Worm (Caenorhabditis elegans) whole organism, mixed stage, embryonic: ENCODE results near the gene ZK355.2.

Source experiments
- bed-3 ChIP-seq: fragments of 200-800 bp; sonication (Bioruptor generic); optimal IDR thresholded peaks from 3 replicates; lab custom pipeline; 2018; ENCODE audit warnings: mild to moderate bottlenecking, missing genetic modification characterization, moderate library complexity, missing compliant biosample characterization
- blmp-1 ChIP-seq: fragments of 150-350 bp; optimal IDR thresholded peaks from 2 replicates; lab custom pipeline; 2014; ENCODE audit warnings: missing biosample characterization, missing genetic modification characterization
- ceh-39 ChIP-seq: fragments of 150-350 bp; optimal IDR thresholded peaks from 2 replicates; lab custom pipeline; 2014; ENCODE audit warnings: missing biosample characterization, missing genetic modification characterization
- ceh-43 ChIP-seq: fragments of 200-800 bp; sonication (Bioruptor generic); optimal IDR thresholded peaks from 2 replicates; lab custom pipeline; 2018; ENCODE audit warnings: mild to moderate bottlenecking, missing genetic modification characterization, moderate library complexity, missing compliant biosample characterization
- ceh-83 ChIP-seq: fragments of 200-800 bp; sonication (Bioruptor generic); optimal IDR thresholded peaks from 2 replicates; lab custom pipeline; 2018; ENCODE audit warnings: mild to moderate bottlenecking, missing genetic modification characterization, missing compliant biosample characterization
- cnd-1 ChIP-seq: fragments of 200-800 bp; sonication (Bioruptor generic); optimal IDR thresholded peaks from 2 replicates; lab custom pipeline; 2018; ENCODE audit warnings: mild to moderate bottlenecking, missing genetic modification characterization, missing compliant biosample characterization
- drap-1 ChIP-seq: fragments of 200-800 bp; sonication (Bioruptor generic); optimal IDR thresholded peaks from 3 replicates; lab custom pipeline; 2018; ENCODE audit warnings: mild to moderate bottlenecking, missing genetic modification characterization, missing compliant biosample characterization
- elt-1 ChIP-seq: sonication (generic microtip); optimal IDR thresholded peaks from 2 replicates; lab custom pipeline; 2017; ENCODE audit warnings: missing genetic modification characterization, mild to moderate bottlenecking, missing compliant biosample characterization, antibody characterized with exemption, moderate library complexity, borderline replicate concordance; ENCODE audit not compliant: insufficient read depth
- elt-3 ChIP-seq: fragments of 150-350 bp; optimal IDR thresholded peaks from 2 replicates; lab custom pipeline; 2014; ENCODE audit warnings: missing biosample characterization, missing genetic modification characterization
- flh-1 ChIP-seq: fragments of 200-800 bp; sonication (Bioruptor generic); optimal IDR thresholded peaks from 2 replicates; lab custom pipeline; 2018; ENCODE audit warnings: mild to moderate bottlenecking, missing genetic modification characterization, moderate library complexity, missing compliant biosample characterization
- ham-2 ChIP-seq: fragments of 200-800 bp; sonication (Bioruptor generic); optimal IDR thresholded peaks from 2 replicates; lab custom pipeline; 2018; ENCODE audit warnings: mild to moderate bottlenecking, missing genetic modification characterization, missing compliant biosample characterization
- hlh-1 ChIP-seq: fragments of 150-350 bp; optimal IDR thresholded peaks from 2 replicates; lab custom pipeline; 2014; ENCODE audit warnings: missing biosample characterization, missing genetic modification reagents, missing genetic modification characterization
- lin-13 ChIP-seq: fragments of 150-350 bp; optimal IDR thresholded peaks from 2 replicates; lab custom pipeline; 2014; ENCODE audit warnings: missing biosample characterization, missing genetic modification characterization
- lin-32 ChIP-seq: fragments of 200-800 bp; sonication (Bioruptor generic); optimal IDR thresholded peaks from 2 replicates; lab custom pipeline; 2018; ENCODE audit warnings: mild to moderate bottlenecking, missing genetic modification characterization, missing compliant biosample characterization
- lsy-2 ChIP-seq: fragments of 150-350 bp; optimal IDR thresholded peaks from 2 replicates; lab custom pipeline; 2014; ENCODE audit warnings: missing biosample characterization, missing genetic modification characterization
- mab-5 ChIP-seq: fragments of 150-350 bp; optimal IDR thresholded peaks from 2 replicates; lab custom pipeline; 2014; ENCODE audit warnings: missing biosample characterization, missing genetic modification characterization
- mep-1 ChIP-seq: fragments of 150-350 bp; optimal IDR thresholded peaks from 2 replicates; lab custom pipeline; 2017; ENCODE audit warnings: missing biosample characterization, missing genetic modification reagents, missing genetic modification characterization, inconsistent platforms
- mls-2 ChIP-seq: sonication (generic microtip); optimal IDR thresholded peaks from 2 replicates; lab custom pipeline; 2016; ENCODE audit warnings: mild to moderate bottlenecking, missing genetic modification characterization, moderate library complexity, missing compliant biosample characterization
- nhr-12 ChIP-seq: fragments of 150-350 bp; optimal IDR thresholded peaks from 2 replicates; lab custom pipeline; 2014; ENCODE audit warnings: missing biosample characterization, missing genetic modification characterization
- nhr-2 ChIP-seq: fragments of 150-350 bp; optimal IDR thresholded peaks from 2 replicates; lab custom pipeline; 2014; ENCODE audit warnings: missing biosample characterization, missing genetic modification characterization
- nhr-237 ChIP-seq: fragments of 150-350 bp; optimal IDR thresholded peaks from 2 replicates; lab custom pipeline; 2014; ENCODE audit warnings: missing biosample characterization, missing genetic modification characterization
- nhr-28 ChIP-seq: fragments of 150-350 bp; optimal IDR thresholded peaks from 2 replicates; lab custom pipeline; 2014; ENCODE audit warnings: missing biosample characterization, missing genetic modification characterization
- pha-4 ChIP-seq: fragments of 150-350 bp; optimal IDR thresholded peaks from 2 replicates; lab custom pipeline; 2018; ENCODE audit warnings: missing biosample characterization, missing genetic modification reagents, missing genetic modification characterization
- sem-2 ChIP-seq: fragments of 200-800 bp; sonication (Bioruptor generic); optimal IDR thresholded peaks from 2 replicates; lab custom pipeline; 2018; ENCODE audit warnings: mild to moderate bottlenecking, missing genetic modification characterization, missing compliant biosample characterization
- snpc-4 ChIP-seq: fragments of 150-350 bp; optimal IDR thresholded peaks from 2 replicates; lab custom pipeline; 2014; ENCODE audit warnings: missing biosample characterization, missing genetic modification characterization
- sptf-1 ChIP-seq: sonication (generic microtip); optimal IDR thresholded peaks from 2 replicates; lab custom pipeline; 2017; ENCODE audit warnings: mild to moderate bottlenecking, missing genetic modification characterization, moderate library complexity, missing compliant biosample characterization
- tbx-8 ChIP-seq: fragments of 200-800 bp; sonication (Bioruptor generic); optimal IDR thresholded peaks from 2 replicates; lab custom pipeline; 2018; ENCODE audit warnings: mild to moderate bottlenecking, missing genetic modification characterization, moderate library complexity, missing compliant biosample characterization
- unc-39 ChIP-seq: fragments of 150-350 bp; optimal IDR thresholded peaks from 2 replicates; lab custom pipeline; 2014; ENCODE audit warnings: missing biosample characterization, missing genetic modification characterization
- unc-62 ChIP-seq: fragments of 150-350 bp; optimal IDR thresholded peaks from 2 replicates; lab custom pipeline; 2014; ENCODE audit warnings: missing biosample characterization, missing genetic modification reagents, missing genetic modification characterization

Gene ZK355.2

ce11 chrII:2894295-2894694 is 29.4 kb upstream of the ZK355.2 start, which contains the start of gene sqv-2:
TSS of gene sqv-2 (minus strand) at chrII:2894395.
- no peak for TF ChIP-seq drap-1 (GFP tag; lab: Kevin White, UChicago)

DNA sequence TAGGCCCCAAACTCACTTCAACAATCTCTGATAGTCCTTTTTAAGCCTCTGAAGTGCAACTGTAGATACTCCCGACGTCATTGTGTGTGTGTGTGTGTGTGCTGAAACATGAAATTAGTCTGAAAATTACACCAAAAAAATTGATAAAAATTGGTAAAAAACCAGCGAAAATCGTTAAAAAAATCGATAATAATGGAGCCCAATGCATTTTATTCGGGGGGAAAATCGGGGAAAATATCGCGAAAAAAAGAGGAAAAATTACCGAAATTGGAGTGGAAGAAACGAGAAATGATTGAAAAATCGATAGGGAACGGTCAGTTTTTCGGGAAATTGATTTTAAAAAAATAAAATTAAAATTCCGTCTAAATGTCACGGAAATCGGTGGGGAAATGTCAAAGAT is 23.5 kb upstream of the ZK355.2 start, which contains the start of gene ubc-26:
Gene ubc-26 (minus strand): TSS at position 101 of the 400 bp plus-strand sequence.
- TF ChIP-seq nhr-12 (tag; lab: Kevin White, UChicago) (no peak), ceh-43 (no peak), blmp-1 (tag; lab: Kevin White, UChicago) (no peak), nhr-2 (tag; lab: Kevin White, UChicago) (no peak)

ce11 chrII:2901158-2901557 is 22.6 kb upstream of the ZK355.2 start:
- no peak for TF ChIP-seq nhr-28
- no peak for TF ChIP-seq pha-4 (tag; lab: Kevin White, UChicago)
- no peak for TF ChIP-seq elt-3 (tag; lab: Kevin White, UChicago)
- no peak for TF ChIP-seq nhr-237 (tag; lab: Kevin White, UChicago)
- no peak for TF ChIP-seq bed-3 (GFP tag; lab: Kevin White, UChicago)
- TF ChIP-seq ham-2 (GFP tag; lab: Kevin White, UChicago) = no peak

- TF ChIP-seq unc-39 = no peak
- no peak for TF ChIP-seq nhr-2 (tag; lab: Kevin White, UChicago)
- TF ChIP-seq elt-1 (tag; lab: Kevin White, UChicago) = no peak
- no peak for TF ChIP-seq snpc-4 (tag; lab: Kevin White, UChicago)
- no peak for TF ChIP-seq nhr-12 (tag; lab: Kevin White, UChicago)
- no peak for TF ChIP-seq hlh-1 (tag; lab: Kevin White, UChicago)
- no peak for TF ChIP-seq mep-1
- no peak for TF ChIP-seq sem-2 (GFP tag; lab: Kevin White, UChicago)
- TF ChIP-seq lin-13 (tag; lab: Kevin White, UChicago) = no peak
- no peak for TF ChIP-seq lsy-2
- TF ChIP-seq unc-62 (GFP tag; lab: Kevin White, UChicago) = no peak
- no peak for TF ChIP-seq tbx-8 (GFP tag; lab: Kevin White, UChicago)
- TF ChIP-seq lin-32 (GFP tag; lab: Kevin White, UChicago) = no peak
- no peak for TF ChIP-seq ceh-43
- TF ChIP-seq elt-3 (tag; lab: Kevin White, UChicago) = no peak
Measured at ce11 chrII:2903748-2904147, 20.0 kb upstream of the ZK355.2 start.

- TF ChIP-seq lin-13 (tag; lab: Kevin White, UChicago) (no peak), sptf-1 (no peak), cnd-1 (tag; lab: Kevin White, UChicago) (no peak), unc-39 (no peak)
Measured at ce11 chrII:2913505-2913904, 10.2 kb upstream of the ZK355.2 start, which contains the start of gene ubc-15. TSS of gene ubc-15 (minus strand) at chrII:2913605.

ce11 chrII:2919074-2919857 is 4.5 kb upstream of the ZK355.2 start, which contains the start of the genes ncap-1 and Y110A2AR.1:
TSS of gene ncap-1 (minus strand) at chrII:2919314.
TSS of gene Y110A2AR.1 (plus strand) at chrII:2919710.
- no peak for TF ChIP-seq sem-2 (GFP tag; lab: Kevin White, UChicago)
- no peak for TF ChIP-seq flh-1 (GFP tag; lab: Kevin White, UChicago)
- TF ChIP-seq ceh-39 (tag; lab: Kevin White, UChicago) = no peak
- TF ChIP-seq mab-5 (tag; lab: Kevin White, UChicago) = no peak
- TF ChIP-seq mls-2 = no peak
- TF ChIP-seq ceh-83 (GFP tag; lab: Kevin White, UChicago) = no peak
- no peak for TF ChIP-seq lin-13 (tag; lab: Kevin White, UChicago)
- TF ChIP-seq nhr-2 (tag; lab: Kevin White, UChicago) = no peak
- no peak for TF ChIP-seq hlh-1 (tag; lab: Kevin White, UChicago)
- no peak for TF ChIP-seq drap-1 (GFP tag; lab: Kevin White, UChicago)
- no peak for TF ChIP-seq ceh-43
- TF ChIP-seq bed-3 (GFP tag; lab: Kevin White, UChicago) = no peak
- TF ChIP-seq mep-1 = no peak
